Fruit fly (Drosophila melanogaster): ENCODE results near the gene Bruce.

Gene Bruce

dm6 chr3R:10377849-10378248 is 46.7 kb upstream of the Bruce start, which contains the start of gene Rfx:
Rfx (minus strand) TSS chr3R:10378068.
- TF ChIP-seq Hr39 (GFP tag; optimal IDR thresholded peaks at IDR 0.05) (no peak), vri (GFP tag; optimal IDR thresholded peaks at IDR 0.05) (peak; percentile 26), eg (GFP tag; IDR thresholded peaks at IDR 0.05) (no peak), CG8632 (GFP tag; optimal IDR thresholded peaks at IDR 0.05) (no peak), achi (GFP tag; optimal IDR thresholded peaks at IDR 0.05) (no peak), Hr4 (GFP tag; optimal IDR thresholded peaks at IDR 0.05) (no peak), acj6 (GFP tag; optimal IDR thresholded peaks at IDR 0.05) (no peak), Eip75B (GFP tag; optimal IDR thresholded peaks at IDR 0.05) (peak; percentile 22), Sox15 (GFP tag; optimal IDR thresholded peaks at IDR 0.05) (no peak), Ets96B (tag; optimal IDR thresholded peaks at IDR 0.05) (no peak), Lpt (GFP tag; optimal IDR thresholded peaks at IDR 0.05) (no peak), CG9139 (GFP tag; optimal IDR thresholded peaks at IDR 0.05) (no peak), OdsH (GFP tag; optimal IDR thresholded peaks at IDR 0.05) (no peak), CG16779 (tag; optimal IDR thresholded peaks at IDR 0.05) (peak; percentile 3), spab (GFP tag; optimal IDR thresholded peaks at IDR 0.05) (no peak), dac (GFP tag; optimal IDR thresholded peaks at IDR 0.05) (no peak), CG10631 (GFP tag; optimal IDR thresholded peaks at IDR 0.05) (peak; percentile 0), CG31627 (GFP tag; optimal IDR thresholded peaks at IDR 0.05) (peak; percentile 4), CG3919 (GFP tag; optimal IDR thresholded peaks at IDR 0.05) (peak; percentile 24), Ets21C (GFP tag; optimal IDR thresholded peaks at IDR 0.05) (no peak), Sox14 (GFP tag; optimal IDR thresholded peaks at IDR 0.05) (peak; percentile 61), CG4318 (GFP tag; optimal IDR thresholded peaks at IDR 0.05) (no peak), CG6276 (GFP tag; optimal IDR thresholded peaks at IDR 0.05) (no peak), CG11294 (GFP tag; IDR thresholded peaks at IDR 0.05) (no peak), net (GFP tag; optimal IDR thresholded peaks at IDR 0.05) (no peak), lz (GFP tag; optimal IDR thresholded peaks at IDR 0.05) (no peak), CG6808 (GFP tag; optimal IDR thresholded peaks at IDR 0.05) (peak; percentile 49), svp (GFP tag) (no peak), Eip78C (GFP tag) (peak; percentile 79), Hr38 (GFP tag; optimal IDR thresholded peaks at IDR 0.05) (no peak), dsx (GFP tag; optimal IDR thresholded peaks at IDR 0.05; ENCODE audit: poor library complexity, severe bottlenecking) (peak; percentile 68), CG6792 (GFP tag; optimal IDR thresholded peaks at IDR 0.05) (no peak), CG11762 (GFP tag; optimal IDR thresholded peaks at IDR 0.05; ENCODE audit: insufficient read depth) (no peak), CG10669 (GFP tag; optimal IDR thresholded peaks at IDR 0.05) (no peak), CG34406 (GFP tag; optimal IDR thresholded peaks at IDR 0.05) (no peak), fkh (GFP tag; optimal IDR thresholded peaks at IDR 0.05) (no peak), CG32006 (GFP tag; optimal IDR thresholded peaks at IDR 0.05) (peak; percentile 80), salr (GFP tag; optimal IDR thresholded peaks at IDR 0.05) (no peak), Blimp-1 (GFP tag; optimal IDR thresholded peaks at IDR 0.05) (no peak), Sox102F (GFP tag; optimal IDR thresholded peaks at IDR 0.05) (no peak), CG3032 (tag; optimal IDR thresholded peaks at IDR 0.05) (peak; percentile 22), CG15336 (GFP tag; IDR thresholded peaks at IDR 0.05) (no peak), Smox (GFP tag; optimal IDR thresholded peaks at IDR 0.05) (no peak), CG6854 (GFP tag; optimal IDR thresholded peaks at IDR 0.05) (peak; percentile 74), Gug (GFP tag; IDR thresholded peaks at IDR 0.05) (no peak), fd59A (GFP tag; optimal IDR thresholded peaks at IDR 0.05) (no peak), CG1621 (tag; optimal IDR thresholded peaks at IDR 0.05) (peak; percentile 0), pdm3 (GFP tag; optimal IDR thresholded peaks at IDR 0.05) (no peak), CG6163 (GFP tag; IDR thresholded peaks at IDR 0.05) (no peak), Met (GFP tag; optimal IDR thresholded peaks at IDR 0.05) (no peak), CG11902 (GFP tag; optimal IDR thresholded peaks at IDR 0.05) (no peak), esn (GFP tag; optimal IDR thresholded peaks at IDR 0.05) (peak; percentile 34), fd85E (GFP tag; optimal IDR thresholded peaks at IDR 0.05) (no peak)

Data from whole organism, prepupa.